Worm (Caenorhabditis elegans): Measurements from ENCODE around the gene sdz-37.

DNA sequence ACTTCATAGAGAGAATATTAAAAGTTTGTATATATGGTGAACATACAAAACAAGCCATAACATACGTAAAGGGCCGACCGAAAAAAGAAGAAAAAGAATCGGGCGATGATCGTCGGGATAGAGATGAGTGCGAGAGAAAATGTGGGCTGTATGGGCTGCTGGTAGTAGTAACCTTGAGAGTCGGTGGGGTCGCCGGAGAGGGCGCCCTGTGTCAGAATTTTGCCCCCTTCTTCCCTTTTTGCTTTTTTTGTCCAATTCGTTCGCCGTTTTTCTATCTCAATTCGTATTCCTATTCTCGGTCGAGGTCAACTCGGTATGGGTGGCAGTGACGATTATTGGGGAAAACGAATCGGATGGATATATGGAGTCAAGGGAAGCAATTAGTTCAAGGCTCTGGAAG, 41.3 kb downstream of the sdz-37 start:
- no peak for TF ChIP-seq med-1 (GFP tag; optimal IDR thresholded peaks at IDR 0.05; ENCODE audit: insufficient read depth)
- no peak for TF ChIP-seq tab-1 (GFP tag; IDR thresholded peaks at IDR 0.05)
- TF ChIP-seq klf-2 (GFP tag; conservative IDR thresholded peaks at IDR 0.05) = no peak
- no peak for TF ChIP-seq ref-1 (GFP tag; conservative IDR thresholded peaks at IDR 0.05)
- no peak for TF ChIP-seq ztf-23 (GFP tag; IDR thresholded peaks at IDR 0.05)
- no peak for TF ChIP-seq ztf-29 (GFP tag; IDR thresholded peaks at IDR 0.05)
- no peak for TF ChIP-seq T22C8.4 (GFP tag; IDR thresholded peaks at IDR 0.05)

Measured in whole organism, midembryonic.